Worm (Caenorhabditis elegans): ENCODE data around the gene F28C6.10.

ce11 chrII:8569038-8569977 lies 38.5 kb upstream of the F28C6.10 start, which contains the start of the genes col-38 and rpl-5:
- TF ChIP-seq ces-1 (GFP tag; optimal IDR thresholded peaks at IDR 0.05) (no peak), nhr-42 (GFP tag; IDR thresholded peaks at IDR 0.05) (peak; percentile 23; the same call in 1 of the 2 replicates), unc-62 (GFP tag; optimal IDR thresholded peaks at IDR 0.05 in 1 of 2) (peak in 1 of 2 experiments; percentile 96), unc-62 (tag; optimal IDR thresholded peaks at IDR 0.05) (no peak)
